Worm (Caenorhabditis elegans) whole organism, L2 larva: ENCODE measurements around the gene cal-1.

ENCODE experiments used
- C34F6.9 ChIP-seq: fragments of 150-350 bp; optimal IDR thresholded peaks from 2 replicates; lab custom pipeline; 2014; ENCODE audit warnings: missing biosample characterization, missing genetic modification characterization
- F13H6.1 ChIP-seq: sonication (generic microtip); optimal IDR thresholded peaks from 2 replicates; lab custom pipeline; 2016; ENCODE audit warnings: missing genetic modification characterization, missing compliant biosample characterization
- alr-1 ChIP-seq: fragments of 150-350 bp; optimal IDR thresholded peaks from 2 replicates; lab custom pipeline; 2014; ENCODE audit warnings: missing biosample characterization, missing genetic modification characterization
- ama-1 ChIP-seq: fragments of 150-350 bp; optimal IDR thresholded peaks from 2 replicates; lab custom pipeline; 2018; ENCODE audit warnings: inconsistent platforms
- blmp-1 ChIP-seq: sonication (generic microtip); optimal IDR thresholded peaks from 2 replicates; lab custom pipeline; 2017; ENCODE audit warnings: missing genetic modification characterization, mild to moderate bottlenecking, missing compliant biosample characterization, antibody characterized with exemption, moderate library complexity; ENCODE audit not compliant: insufficient read depth
- ceh-16 ChIP-seq: fragments of 150-350 bp; optimal IDR thresholded peaks from 2 replicates; lab custom pipeline; 2014; ENCODE audit warnings: missing biosample characterization, missing genetic modification characterization
- ceh-82 ChIP-seq: fragments of 150-350 bp; optimal IDR thresholded peaks from 2 replicates; lab custom pipeline; 2014; ENCODE audit warnings: missing biosample characterization, missing genetic modification characterization
- crh-2 ChIP-seq: sonication (generic microtip); optimal IDR thresholded peaks from 2 replicates; lab custom pipeline; 2017; ENCODE audit warnings: missing biosample characterization, missing genetic modification characterization
- egl-27 ChIP-seq: sonication (generic microtip); optimal IDR thresholded peaks from 3 replicates; lab custom pipeline; 2017; ENCODE audit warnings: missing biosample characterization, missing genetic modification reagents, missing genetic modification characterization
- elt-1 ChIP-seq: fragments of 150-350 bp; optimal IDR thresholded peaks from 2 replicates; lab custom pipeline; 2014; ENCODE audit warnings: missing biosample characterization, missing genetic modification characterization
- elt-3 ChIP-seq: sonication (generic microtip); optimal IDR thresholded peaks from 2 replicates; lab custom pipeline; 2017; ENCODE audit warnings: missing biosample characterization, missing genetic modification characterization
- fos-1 ChIP-seq: fragments of 150-350 bp; optimal IDR thresholded peaks from 2 replicates; lab custom pipeline; 2014; ENCODE audit warnings: missing biosample characterization, missing genetic modification characterization
- gmeb-1 ChIP-seq: fragments of 150-350 bp; optimal IDR thresholded peaks from 2 replicates; lab custom pipeline; 2014; ENCODE audit warnings: missing biosample characterization, missing genetic modification characterization
- lin-11 ChIP-seq: fragments of 150-350 bp; sonication (generic microtip); optimal IDR thresholded peaks from 2 replicates; lab custom pipeline; 2014; ENCODE audit warnings: missing biosample characterization, missing genetic modification characterization, inconsistent platforms, mixed read lengths
- lin-13 ChIP-seq: fragments of 150-350 bp; optimal IDR thresholded peaks from 2 replicates; lab custom pipeline; 2014; ENCODE audit warnings: missing biosample characterization, missing genetic modification reagents, missing genetic modification characterization
- lsy-2 ChIP-seq, 2 experiments: fragments of 150-350 bp in 1 of 2; sonication (generic microtip) in 1 of 2; optimal IDR thresholded peaks; 2 replicates each; lab custom pipeline; 2014 to 2017; ENCODE audit warnings: missing biosample characterization in 2 of 2, missing genetic modification characterization in 2 of 2
- mab-5 ChIP-seq: fragments of 150-350 bp; optimal IDR thresholded peaks from 2 replicates; lab custom pipeline; 2014; ENCODE audit warnings: missing biosample characterization, missing genetic modification characterization
- nhr-10 ChIP-seq: sonication (generic microtip); optimal IDR thresholded peaks from 2 replicates; lab custom pipeline; 2017; ENCODE audit warnings: missing biosample characterization, missing genetic modification characterization
- nhr-11 ChIP-seq: fragments of 150-350 bp; optimal IDR thresholded peaks from 2 replicates; lab custom pipeline; 2014; ENCODE audit warnings: missing biosample characterization, missing genetic modification characterization
- nhr-12 ChIP-seq: fragments of 150-350 bp; optimal IDR thresholded peaks from 2 replicates; lab custom pipeline; 2014; ENCODE audit warnings: missing biosample characterization, missing genetic modification characterization
- nhr-129 ChIP-seq: fragments of 150-350 bp; optimal IDR thresholded peaks from 2 replicates; lab custom pipeline; 2014; ENCODE audit warnings: missing biosample characterization, missing genetic modification characterization
- nhr-21 ChIP-seq: fragments of 150-350 bp; optimal IDR thresholded peaks from 2 replicates; lab custom pipeline; 2014; ENCODE audit warnings: missing biosample characterization, missing genetic modification characterization
- nhr-237 ChIP-seq: fragments of 150-350 bp; optimal IDR thresholded peaks from 2 replicates; lab custom pipeline; 2014; ENCODE audit warnings: missing biosample characterization, missing genetic modification characterization
- nhr-25 ChIP-seq: fragments of 150-350 bp; sonication (generic microtip); optimal IDR thresholded peaks from 3 replicates; lab custom pipeline; 2014; ENCODE audit warnings: missing biosample characterization, missing genetic modification characterization
- nhr-6 ChIP-seq: fragments of 150-350 bp; optimal IDR thresholded peaks from 2 replicates; lab custom pipeline; 2014; ENCODE audit warnings: missing biosample characterization, missing genetic modification characterization
- peb-1 ChIP-seq: fragments of 150-350 bp; optimal IDR thresholded peaks from 2 replicates; lab custom pipeline; 2014; ENCODE audit warnings: missing biosample characterization, missing genetic modification characterization
- sem-4 ChIP-seq: fragments of 150-350 bp; optimal IDR thresholded peaks from 2 replicates; lab custom pipeline; 2014; ENCODE audit warnings: missing biosample characterization, missing genetic modification reagents, missing genetic modification characterization
- sma-3 ChIP-seq: sonication (generic microtip); optimal IDR thresholded peaks from 2 replicates; lab custom pipeline; 2016; ENCODE audit warnings: missing genetic modification reagents, missing genetic modification characterization, missing compliant biosample characterization
- sma-9 ChIP-seq, 2 experiments: fragments of 150-350 bp in 1 of 2; sonication (generic microtip) in 1 of 2; optimal IDR thresholded peaks; 2 replicates each; lab custom pipeline; 2014 to 2016; ENCODE audit warnings: missing genetic modification characterization in 2 of 2, mild to moderate bottlenecking in 1 of 2, missing biosample characterization in 1 of 2, missing compliant biosample characterization in 1 of 2, missing genetic modification reagents in 1 of 2, moderate library complexity in 1 of 2
- snpc-4 ChIP-seq: fragments of 150-350 bp; optimal IDR thresholded peaks from 2 replicates; lab custom pipeline; 2014; ENCODE audit warnings: missing biosample characterization, missing genetic modification characterization
- unc-39 ChIP-seq: fragments of 150-350 bp; optimal IDR thresholded peaks from 2 replicates; lab custom pipeline; 2014; ENCODE audit warnings: missing biosample characterization, missing genetic modification characterization
- unc-55 ChIP-seq: fragments of 150-350 bp; sonication (generic microtip); optimal IDR thresholded peaks from 3 replicates; lab custom pipeline; 2014; ENCODE audit warnings: missing biosample characterization, missing genetic modification reagents, missing genetic modification characterization
- zag-1 ChIP-seq: fragments of 150-350 bp; optimal IDR thresholded peaks from 2 replicates; lab custom pipeline; 2014; ENCODE audit warnings: missing biosample characterization, missing genetic modification characterization
- ztf-1 ChIP-seq: fragments of 200-800 bp; sonication (Bioruptor generic); conservative IDR thresholded peaks from 2 replicates; pipeline ENCODE4 v1.3.6; 2022; ENCODE audit warnings: missing genetic modification characterization, missing compliant biosample characterization
- ztf-4 ChIP-seq: fragments of 150-350 bp; optimal IDR thresholded peaks from 2 replicates; lab custom pipeline; 2014; ENCODE audit warnings: missing biosample characterization, missing genetic modification characterization

cal-1 gene

ce11 chrV:12549604-12550003, 32.6 kb upstream of the cal-1 start:
- no peak for TF ChIP-seq mab-5 (tag; lab: Kevin White, UChicago)
- TF ChIP-seq crh-2 (tag; lab: Kevin White, UChicago): no peak
- TF ChIP-seq snpc-4 (tag; lab: Kevin White, UChicago): no peak
- no peak for TF ChIP-seq F13H6.1 (tag; lab: Kevin White, UChicago)
- TF ChIP-seq C34F6.9 (tag; lab: Kevin White, UChicago): no peak
- TF ChIP-seq nhr-129 (tag; lab: Kevin White, UChicago): peak; percentile 1
- no peak for TF ChIP-seq peb-1 (tag; lab: Kevin White, UChicago)
- TF ChIP-seq nhr-12 (tag; lab: Kevin White, UChicago): no peak
- TF ChIP-seq fos-1: no peak
- TF ChIP-seq ztf-4 (tag; lab: Kevin White, UChicago): no peak
- no peak for TF ChIP-seq zag-1 (tag; lab: Kevin White, UChicago)
- TF ChIP-seq nhr-237 (tag; lab: Kevin White, UChicago): no peak
- TF ChIP-seq ama-1 (lab: Kevin White, UChicago): peak; percentile 69
- TF ChIP-seq sem-4 (tag; lab: Kevin White, UChicago): no peak
- no peak for TF ChIP-seq ztf-1 (GFP tag; lab: Robert Waterston, UW)
- no peak for TF ChIP-seq egl-27
- TF ChIP-seq lsy-2 (tag; optimal IDR thresholded peaks at IDR 0.05; lab: Kevin White, UChicago): no peak

ce11 chrV:12548830-12549229, 31.8 kb upstream of the cal-1 start:
- no peak for TF ChIP-seq ztf-4 (tag; lab: Kevin White, UChicago)
- peak; percentile 79 for TF ChIP-seq sma-3
- TF ChIP-seq lsy-2 (tag; optimal IDR thresholded peaks at IDR 0.05; lab: Kevin White, UChicago): peak in 1 of 2 experiments; percentile 29
- TF ChIP-seq ceh-82 (tag; lab: Kevin White, UChicago): no peak
- TF ChIP-seq nhr-21: peak; percentile 89
- peak; percentile 1 for TF ChIP-seq gmeb-1 (tag; lab: Kevin White, UChicago)
- TF ChIP-seq sma-9 (GFP tag; optimal IDR thresholded peaks at IDR 0.05; lab: Kevin White, UChicago): peak; percentile 70
- no peak for TF ChIP-seq sma-9 (tag; optimal IDR thresholded peaks at IDR 0.05; lab: Kevin White, UChicago)
- TF ChIP-seq lin-13 (GFP tag; lab: Kevin White, UChicago): no peak
- TF ChIP-seq blmp-1 (tag; lab: Kevin White, UChicago): peak; percentile 57
- peak; percentile 38 for TF ChIP-seq nhr-25 (tag; lab: Kevin White, UChicago)
- TF ChIP-seq ama-1 (lab: Kevin White, UChicago): peak; percentile 95
- no peak for TF ChIP-seq peb-1 (tag; lab: Kevin White, UChicago)
- TF ChIP-seq nhr-129 (tag; lab: Kevin White, UChicago): peak; percentile 45

ce11 chrV:12542683-12543319, 25.8 kb upstream of the cal-1 start:
- TF ChIP-seq lsy-2 (tag; optimal IDR thresholded peaks at IDR 0.05; lab: Kevin White, UChicago) (peak in 1 of 2 experiments; percentile 43), blmp-1 (tag; lab: Kevin White, UChicago) (peak; percentile 48), crh-2 (tag; lab: Kevin White, UChicago) (no peak), nhr-12 (tag; lab: Kevin White, UChicago) (no peak), nhr-6 (tag; lab: Kevin White, UChicago) (no peak), ceh-16 (tag; lab: Kevin White, UChicago) (no peak), nhr-25 (tag; lab: Kevin White, UChicago) (peak; percentile 37), sma-3 (no peak), elt-1 (tag; lab: Kevin White, UChicago) (no peak), alr-1 (no peak), lin-11 (tag; lab: Kevin White, UChicago) (no peak), nhr-11 (tag; lab: Kevin White, UChicago) (peak; percentile 83), fos-1 (peak; percentile 45), elt-3 (tag; lab: Kevin White, UChicago) (no peak), nhr-21 (peak; percentile 60), unc-39 (tag; lab: Kevin White, UChicago) (no peak), mab-5 (tag; lab: Kevin White, UChicago) (no peak), ceh-82 (tag; lab: Kevin White, UChicago) (no peak), egl-27 (no peak), nhr-10 (tag; lab: Kevin White, UChicago) (no peak)

ce11 chrV:12541207-12541606, 24.2 kb upstream of the cal-1 start:
- no peak for TF ChIP-seq lin-11 (tag; lab: Kevin White, UChicago)
- TF ChIP-seq unc-55 (GFP tag; lab: Kevin White, UChicago): no peak
- no peak for TF ChIP-seq elt-3 (tag; lab: Kevin White, UChicago)
- no peak for TF ChIP-seq nhr-25 (tag; lab: Kevin White, UChicago)
- TF ChIP-seq lsy-2 (tag; optimal IDR thresholded peaks at IDR 0.05; lab: Kevin White, UChicago): no peak
